Fruit fly (Drosophila melanogaster) whole organism, embryonic: Measurements from ENCODE around the gene bark.

ENCODE experiments used
- ATbp ChIP-seq: fragments of 200-800 bp; sonication (Bioruptor generic); optimal IDR thresholded peaks from 2 replicates; lab custom pipeline; 2017; ENCODE audit warnings: missing biosample characterization, mild to moderate bottlenecking, missing genetic modification characterization, missing genetic modification reagents
- Atf6 ChIP-seq: fragments of 200-800 bp; sonication (Bioruptor generic); IDR thresholded peaks from 2 replicates; pipeline ENCODE4 v1.3.6; 2022; ENCODE audit warnings: missing biosample characterization, missing genetic modification characterization
- Awh ChIP-seq: fragments of 200-800 bp; sonication (Bioruptor generic); IDR thresholded peaks from 2 replicates; pipeline ENCODE4, ENCODE4 v1.3.6; 2022; ENCODE audit warnings: missing biosample characterization, missing genetic modification characterization
- B-H2 ChIP-seq: fragments of 200-800 bp; sonication (Bioruptor generic); optimal IDR thresholded peaks from 2 replicates; lab custom pipeline; 2018; ENCODE audit warnings: missing biosample characterization, mild to moderate bottlenecking, missing genetic modification characterization
- BtbVII ChIP-seq: fragments of 200-800 bp; sonication (Bioruptor generic); optimal IDR thresholded peaks from 3 replicates; lab custom pipeline; 2017; ENCODE audit warnings: missing biosample characterization, mild to moderate bottlenecking, missing genetic modification characterization
- CG10321 ChIP-seq: fragments of 200-800 bp; sonication (Bioruptor generic); IDR thresholded peaks from 2 replicates; pipeline ENCODE4 v1.3.6; 2022; ENCODE audit warnings: missing biosample characterization, missing genetic modification characterization
- CG10959 ChIP-seq: fragments of 200-800 bp; sonication (Bioruptor generic); IDR thresholded peaks from 2 replicates; pipeline ENCODE4 v1.3.6; 2022; ENCODE audit warnings: missing biosample characterization, missing genetic modification characterization
- CG11398 ChIP-seq: fragments of 200-800 bp; sonication (Bioruptor generic); optimal IDR thresholded peaks from 2 replicates; lab custom pipeline; 2016; ENCODE audit warnings: missing biosample characterization, missing genetic modification characterization
- CG11695 ChIP-seq: fragments of 200-800 bp; sonication (Bioruptor generic); IDR thresholded peaks from 3 replicates; pipeline ENCODE4 v1.3.6; 2022; ENCODE audit warnings: missing biosample characterization, missing genetic modification characterization
- CG1529 ChIP-seq: fragments of 200-800 bp; sonication (Bioruptor generic); optimal IDR thresholded peaks from 3 replicates; lab custom pipeline; 2018; ENCODE audit warnings: missing biosample characterization, missing genetic modification characterization
- CG15696 ChIP-seq: fragments of 200-800 bp; sonication (Bioruptor generic); optimal IDR thresholded peaks from 2 replicates; lab custom pipeline; 2019; ENCODE audit warnings: missing biosample characterization, mild to moderate bottlenecking, missing genetic modification characterization, moderate library complexity
- CG17328 ChIP-seq: fragments of 200-800 bp; sonication (Bioruptor generic); IDR thresholded peaks from 2 replicates; pipeline ENCODE4 v1.3.6; 2022; ENCODE audit warnings: missing biosample characterization, missing genetic modification characterization
- CG17612 ChIP-seq: fragments of 200-800 bp; sonication (Bioruptor generic); IDR thresholded peaks from 2 replicates; pipeline ENCODE4 v1.3.6; 2022; ENCODE audit warnings: missing biosample characterization, missing genetic modification characterization
- CG18619 ChIP-seq: fragments of 200-800 bp; sonication (Bioruptor generic); optimal IDR thresholded peaks from 3 replicates; lab custom pipeline; 2017; ENCODE audit warnings: missing biosample characterization, mild to moderate bottlenecking, missing genetic modification characterization
- CG2199 ChIP-seq: fragments of 200-800 bp; sonication (Bioruptor generic); IDR thresholded peaks from 3 replicates; pipeline ENCODE4 v1.3.6; 2022; ENCODE audit warnings: missing biosample characterization, missing genetic modification characterization
- CG30431 ChIP-seq: fragments of 200-800 bp; sonication (Bioruptor generic); optimal IDR thresholded peaks from 2 replicates; lab custom pipeline; 2017; ENCODE audit warnings: missing biosample characterization, missing genetic modification characterization
- CG3163 ChIP-seq: fragments of 200-800 bp; sonication (Bioruptor generic); optimal IDR thresholded peaks from 3 replicates; lab custom pipeline; 2016; ENCODE audit warnings: missing biosample characterization, missing genetic modification characterization
- CG32767 ChIP-seq: fragments of 200-800 bp; sonication (Bioruptor generic); IDR thresholded peaks from 2 replicates; pipeline ENCODE4 v1.3.6; 2022; ENCODE audit warnings: missing biosample characterization, missing genetic modification characterization
- CG4360 ChIP-seq: fragments of 200-800 bp; sonication (Bioruptor generic); IDR thresholded peaks from 2 replicates; pipeline ENCODE4 v1.3.6; 2022; ENCODE audit warnings: missing biosample characterization, missing genetic modification characterization
- CG43689 ChIP-seq: fragments of 200-800 bp; sonication (Bioruptor generic); IDR thresholded peaks from 2 replicates; pipeline ENCODE4 v1.3.6; 2022; ENCODE audit warnings: missing biosample characterization, missing genetic modification characterization
- CG7357 ChIP-seq: fragments of 200-800 bp; sonication (Bioruptor generic); IDR thresholded peaks from 3 replicates; pipeline ENCODE4 v1.3.6; 2022; ENCODE audit warnings: missing biosample characterization, missing genetic modification characterization
- CG7839 ChIP-seq: fragments of 200-800 bp; sonication (Bioruptor generic); optimal IDR thresholded peaks from 3 replicates; lab custom pipeline; 2018; ENCODE audit warnings: missing biosample characterization, mild to moderate bottlenecking, missing genetic modification characterization, moderate library complexity
- CG8359 ChIP-seq: fragments of 200-800 bp; sonication (Bioruptor generic); optimal IDR thresholded peaks from 2 replicates; lab custom pipeline; 2017; ENCODE audit warnings: missing biosample characterization, mild to moderate bottlenecking, missing genetic modification characterization, borderline replicate concordance
- Dp ChIP-seq: fragments of 200-800 bp; sonication (Bioruptor generic); optimal IDR thresholded peaks from 2 replicates; lab custom pipeline; 2018; ENCODE audit warnings: missing biosample characterization, mild to moderate bottlenecking, missing genetic modification characterization, moderate library complexity
- ERR ChIP-seq: fragments of 200-800 bp; sonication (Bioruptor generic); optimal IDR thresholded peaks from 2 replicates; lab custom pipeline; 2016; ENCODE audit warnings: missing biosample characterization, missing genetic modification characterization
- Eip74EF ChIP-seq, 2 experiments: fragments of 200-800 bp in 1 of 2; fragments of >200 bp in 1 of 2; sonication (Bioruptor generic) in 1 of 2; optimal IDR thresholded peaks; 2 replicates each; lab custom pipeline; 2017 to 2019; ENCODE audit warnings: missing biosample characterization in 2 of 2, missing genetic modification characterization in 2 of 2, mild to moderate bottlenecking in 1 of 2, moderate library complexity in 1 of 2
- Elba2 ChIP-seq: fragments of 200-800 bp; sonication (Bioruptor generic); optimal IDR thresholded peaks from 3 replicates; lab custom pipeline; 2016; ENCODE audit warnings: missing biosample characterization, missing genetic modification characterization
- Fer1 ChIP-seq: fragments of 200-800 bp; sonication (Bioruptor generic); optimal IDR thresholded peaks from 2 replicates; lab custom pipeline; 2017; ENCODE audit warnings: missing biosample characterization, mild to moderate bottlenecking, missing genetic modification characterization
- HLH54F ChIP-seq: fragments of 200-800 bp; sonication (Bioruptor generic); optimal IDR thresholded peaks from 3 replicates; lab custom pipeline; 2016; ENCODE audit warnings: missing biosample characterization, missing genetic modification characterization
- Lim3 ChIP-seq: fragments of 200-800 bp; sonication (Bioruptor generic); IDR thresholded peaks from 2 replicates; pipeline ENCODE4 v1.3.6; 2022; ENCODE audit warnings: missing biosample characterization, missing genetic modification characterization
- Nf-YB ChIP-seq: fragments of 200-800 bp; sonication (Bioruptor generic); optimal IDR thresholded peaks from 3 replicates; lab custom pipeline; 2019; ENCODE audit warnings: missing biosample characterization, mild to moderate bottlenecking, missing genetic modification characterization, moderate library complexity
- Sox102F ChIP-seq: fragments of 200-800 bp; sonication (Bioruptor generic); optimal IDR thresholded peaks from 2 replicates; lab custom pipeline; 2018; ENCODE audit warnings: missing biosample characterization, mild to moderate bottlenecking, missing genetic modification characterization, moderate library complexity
- Xrp1 ChIP-seq: fragments of 200-800 bp; sonication (Bioruptor generic); IDR thresholded peaks from 2 replicates; pipeline ENCODE4 v1.3.6; 2022; ENCODE audit warnings: missing biosample characterization, missing genetic modification characterization
- ara ChIP-seq: fragments of 200-800 bp; sonication (Bioruptor generic); IDR thresholded peaks from 2 replicates; pipeline ENCODE4 v1.3.6; 2022; ENCODE audit warnings: missing biosample characterization, missing genetic modification characterization
- crp ChIP-seq, 2 experiments: fragments of 200-800 bp; sonication (Bioruptor generic); optimal IDR thresholded peaks; 2 replicates in 1 of 2; 3 replicates in 1 of 2; lab custom pipeline; 2017; ENCODE audit warnings: missing biosample characterization in 2 of 2, missing genetic modification characterization in 2 of 2, mild to moderate bottlenecking in 1 of 2, moderate library complexity in 1 of 2
- dmrt11E ChIP-seq: fragments of 200-800 bp; sonication (Bioruptor generic); optimal IDR thresholded peaks from 3 replicates; lab custom pipeline; 2018; ENCODE audit warnings: missing biosample characterization, mild to moderate bottlenecking, missing genetic modification characterization, moderate library complexity
- gro ChIP-seq: fragments of 200-800 bp; sonication (Bioruptor generic); optimal IDR thresholded peaks from 2 replicates; lab custom pipeline; 2016; ENCODE audit warnings: missing biosample characterization, missing genetic modification characterization
- gsb ChIP-seq: fragments of 200-800 bp; sonication (Bioruptor generic); IDR thresholded peaks from 2 replicates; pipeline ENCODE4 v1.3.6; 2022; ENCODE audit warnings: missing biosample characterization, missing genetic modification characterization
- gsb-n ChIP-seq: fragments of 200-800 bp; sonication (Bioruptor generic); optimal IDR thresholded peaks from 3 replicates; lab custom pipeline; 2018; ENCODE audit warnings: missing biosample characterization, mild to moderate bottlenecking, missing genetic modification characterization
- gt ChIP-seq: fragments of 200-800 bp; sonication (Bioruptor generic); IDR thresholded peaks from 2 replicates; pipeline ENCODE4 v1.3.6; 2022; ENCODE audit warnings: missing biosample characterization, missing genetic modification characterization
- hkb ChIP-seq, 2 experiments: fragments of 200-800 bp in 1 of 2; fragments of >200 bp in 1 of 2; sonication (Bioruptor generic) in 1 of 2; IDR thresholded peaks in 1 of 2; optimal IDR thresholded peaks in 1 of 2; 2 replicates each; pipeline versions ENCODE4 v1.3.6 to Lab custom; 2017 to 2022; ENCODE audit warnings: missing biosample characterization in 1 of 2, missing genetic modification characterization in 1 of 2
- jing ChIP-seq: fragments of 200-800 bp; sonication (Bioruptor generic); optimal IDR thresholded peaks from 2 replicates; lab custom pipeline; 2018; ENCODE audit warnings: missing biosample characterization, mild to moderate bottlenecking, missing genetic modification characterization
- lmd ChIP-seq: fragments of 200-800 bp; sonication (Bioruptor generic); IDR thresholded peaks from 2 replicates; pipeline ENCODE4 v1.3.6; 2022; ENCODE audit warnings: missing biosample characterization, missing genetic modification characterization
- lola ChIP-seq, 3 experiments: fragments of >200 bp in 2 of 3; fragments of 200-800 bp in 1 of 3; sonication (Bioruptor generic) in 1 of 3; optimal IDR thresholded peaks; 2 replicates each; lab custom pipeline; 2017 to 2019; ENCODE audit warnings: missing biosample characterization in 3 of 3, missing genetic modification characterization in 3 of 3, mild to moderate bottlenecking in 1 of 3, moderate library complexity in 1 of 3
- pfk ChIP-seq: fragments of 200-800 bp; sonication (Bioruptor generic); optimal IDR thresholded peaks from 2 replicates; lab custom pipeline; 2018; ENCODE audit warnings: missing biosample characterization, mild to moderate bottlenecking, missing genetic modification characterization, moderate library complexity
- pnt ChIP-seq: fragments of 200-800 bp; sonication (Bioruptor generic); optimal IDR thresholded peaks from 3 replicates; lab custom pipeline; 2016; ENCODE audit warnings: missing biosample characterization, missing genetic modification characterization
- trh ChIP-seq: fragments of 200-800 bp; sonication (Bioruptor generic); optimal IDR thresholded peaks from 2 replicates; lab custom pipeline; 2016; ENCODE audit warnings: missing biosample characterization, missing genetic modification characterization
- unpg ChIP-seq: fragments of 200-800 bp; sonication (Bioruptor generic); optimal IDR thresholded peaks from 3 replicates; lab custom pipeline; 2018; ENCODE audit warnings: missing biosample characterization, mild to moderate bottlenecking, missing genetic modification characterization, moderate library complexity
- zfh2 ChIP-seq: fragments of 200-800 bp; sonication (Bioruptor generic); optimal IDR thresholded peaks from 2 replicates; lab custom pipeline; 2016; ENCODE audit warnings: missing biosample characterization, missing genetic modification characterization

Gene bark

DNA sequence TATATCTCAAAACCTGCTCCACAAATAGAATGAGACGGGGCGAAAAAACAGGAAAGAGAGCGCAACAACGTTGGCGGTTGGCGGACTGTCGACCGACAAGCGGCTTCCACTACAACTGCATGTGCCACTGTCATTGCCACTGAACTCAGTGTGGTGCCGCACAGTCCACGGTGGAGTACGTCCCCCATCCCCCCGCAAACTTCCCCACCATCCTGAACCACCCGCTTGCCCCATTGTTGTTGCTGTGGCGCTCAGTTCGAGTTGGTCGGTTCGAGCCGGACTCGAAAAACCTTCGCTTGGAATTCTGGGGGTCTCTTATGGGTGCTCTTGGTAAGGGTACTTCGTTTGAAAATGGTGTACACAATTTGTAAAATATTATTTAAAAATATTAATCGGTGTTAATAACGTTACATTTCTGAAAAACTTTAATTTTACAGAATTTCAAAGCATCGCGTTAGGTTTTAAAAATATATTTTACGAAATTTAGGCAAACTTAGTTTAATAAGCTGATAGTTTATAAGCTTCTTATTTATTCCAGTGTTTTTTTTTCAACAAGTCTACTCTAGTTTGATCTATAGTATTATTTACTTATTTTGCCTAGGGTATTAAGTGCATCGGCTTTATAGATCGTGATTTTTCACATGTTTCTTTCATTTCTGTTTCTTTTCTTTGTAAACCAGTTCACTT lies 13.9 kb upstream of the bark start (continued):
- TF ChIP-seq BtbVII (peak; percentile 53), CG1529 (GFP tag; lab: Kevin White, UChicago) (peak; percentile 60), Nf-YB (GFP tag; lab: Kevin White, UChicago) (peak; percentile 52), CG7839 (tag; lab: Kevin White, UChicago) (peak; percentile 72), zfh2 (GFP tag; lab: Kevin White, UChicago) (no peak), CG8359 (GFP tag; lab: Kevin White, UChicago) (peak; percentile 13), ATbp (GFP tag; lab: Kevin White, UChicago) (peak; percentile 18), CG17612 (no peak), gsb (GFP tag; lab: Robert Waterston, UW) (no peak), Lim3 (no peak), Elba2 (GFP tag; lab: Kevin White, UChicago) (no peak), CG30431 (GFP tag; lab: Kevin White, UChicago) (no peak), Xrp1 (GFP tag; lab: Robert Waterston, UW) (peak; percentile 65), dmrt11E (tag; lab: Kevin White, UChicago) (peak; percentile 78), B-H2 (GFP tag; lab: Kevin White, UChicago) (no peak), HLH54F (no peak), Awh (no peak), CG3163 (GFP tag; lab: Kevin White, UChicago) (no peak), ERR (GFP tag; lab: Kevin White, UChicago) (no peak), Sox102F (GFP tag; lab: Kevin White, UChicago) (peak; percentile 72), CG32767 (GFP tag; lab: Robert Waterston, UW) (peak; percentile 18), CG10959 (GFP tag; lab: Robert Waterston, UW) (no peak), gt (GFP tag; lab: Robert Waterston, UW) (no peak), trh (GFP tag; lab: Kevin White, UChicago) (peak; percentile 3), lmd (GFP tag; lab: Robert Waterston, UW) (peak; percentile 48), CG10321 (GFP tag; lab: Robert Waterston, UW) (peak; percentile 50; the same call in 1 of the 2 replicates), hkb (optimal IDR thresholded peaks at IDR 0.05; lab: Kevin White, UChicago) (no peak), hkb (GFP tag; IDR thresholded peaks at IDR 0.05; lab: Robert Waterston, UW) (no peak), Eip74EF (GFP tag; optimal IDR thresholded peaks at IDR 0.05; lab: Kevin White, UChicago) (peak in 1 of 2 experiments; percentile 43), CG11695 (GFP tag; lab: Robert Waterston, UW) (peak; percentile 40; the same call in 2 of the 3 replicates), ara (GFP tag; lab: Robert Waterston, UW) (no peak), CG11398 (GFP tag; lab: Kevin White, UChicago) (no peak), Fer1 (GFP tag; lab: Kevin White, UChicago) (peak; percentile 64), pnt (no peak), CG15696 (tag; lab: Kevin White, UChicago) (peak; percentile 47), jing (GFP tag; lab: Kevin White, UChicago) (no peak), pfk (GFP tag; lab: Kevin White, UChicago) (no peak), CG18619 (GFP tag; lab: Kevin White, UChicago) (peak; percentile 33), unpg (peak; percentile 73), lola (GFP tag; optimal IDR thresholded peaks at IDR 0.05; lab: Kevin White, UChicago) (peak in 1 of 3 experiments; percentile 58), CG2199 (peak; percentile 86), Dp (GFP tag; lab: Kevin White, UChicago) (no peak), gsb-n (tag; lab: Kevin White, UChicago) (peak; percentile 4), Atf6 (GFP tag; lab: Robert Waterston, UW) (0 out of 2 replicates have a peak, but pooled peaks have one; percentile 12), CG4360 (GFP tag; lab: Robert Waterston, UW) (peak; percentile 80), CG43689 (no peak), crp (GFP tag; optimal IDR thresholded peaks at IDR 0.05; lab: Kevin White, UChicago) (no peak), CG7357 (GFP tag; lab: Robert Waterston, UW) (0 out of 3 replicates have a peak, but pooled peaks have one; percentile 18), gro (no peak), CG17328 (GFP tag; lab: Robert Waterston, UW) (no peak)
